Worm (Caenorhabditis elegans): ENCODE data around the gene T13C2.7.

- TF ChIP-seq ztf-11 (tag; optimal IDR thresholded peaks at IDR 0.05) (no peak), sptf-1 (tag; optimal IDR thresholded peaks at IDR 0.05) (peak; percentile 53), ceh-39 (tag; optimal IDR thresholded peaks at IDR 0.05) (no peak), snpc-4 (tag; optimal IDR thresholded peaks at IDR 0.05) (no peak), unc-62 (GFP tag; optimal IDR thresholded peaks at IDR 0.05) (peak; percentile 89), nhr-76 (tag; optimal IDR thresholded peaks at IDR 0.05) (no peak), mep-1 (tag; optimal IDR thresholded peaks at IDR 0.05) (peak; percentile 51), unc-39 (tag; optimal IDR thresholded peaks at IDR 0.05) (no peak), blmp-1 (tag; optimal IDR thresholded peaks at IDR 0.05) (no peak)
These were observed 48.2 kb downstream of the T13C2.7 start for ce11 chrII:6827388-6827787.

All from whole organism, mixed stage, embryonic.